Fruit fly (Drosophila melanogaster): ENCODE results near the gene Lamtor4.

dm6 chr3L:3847810-3848326, 48.8 kb upstream of the Lamtor4 start:
- TF ChIP-seq CG11294 (GFP tag; IDR thresholded peaks at IDR 0.05) (no peak), CG10669 (GFP tag; optimal IDR thresholded peaks at IDR 0.05) (no peak), fd59A (GFP tag; optimal IDR thresholded peaks at IDR 0.05) (no peak), Sox14 (GFP tag; optimal IDR thresholded peaks at IDR 0.05) (no peak), CG8319 (GFP tag; optimal IDR thresholded peaks at IDR 0.05) (no peak), Eip93F (GFP tag; optimal IDR thresholded peaks at IDR 0.05) (no peak), CG34406 (GFP tag; optimal IDR thresholded peaks at IDR 0.05) (no peak), CG6854 (GFP tag; optimal IDR thresholded peaks at IDR 0.05) (no peak), OdsH (GFP tag; optimal IDR thresholded peaks at IDR 0.05) (no peak), Lpt (GFP tag; optimal IDR thresholded peaks at IDR 0.05) (no peak), dsx (GFP tag; optimal IDR thresholded peaks at IDR 0.05; ENCODE audit: poor library complexity, severe bottlenecking) (no peak), lz (GFP tag; optimal IDR thresholded peaks at IDR 0.05) (no peak), CG11762 (GFP tag; optimal IDR thresholded peaks at IDR 0.05; ENCODE audit: insufficient read depth) (no peak)
